Worm (Caenorhabditis elegans): Measurements from ENCODE around the gene T16G1.3.

T16G1.3 gene

DNA sequence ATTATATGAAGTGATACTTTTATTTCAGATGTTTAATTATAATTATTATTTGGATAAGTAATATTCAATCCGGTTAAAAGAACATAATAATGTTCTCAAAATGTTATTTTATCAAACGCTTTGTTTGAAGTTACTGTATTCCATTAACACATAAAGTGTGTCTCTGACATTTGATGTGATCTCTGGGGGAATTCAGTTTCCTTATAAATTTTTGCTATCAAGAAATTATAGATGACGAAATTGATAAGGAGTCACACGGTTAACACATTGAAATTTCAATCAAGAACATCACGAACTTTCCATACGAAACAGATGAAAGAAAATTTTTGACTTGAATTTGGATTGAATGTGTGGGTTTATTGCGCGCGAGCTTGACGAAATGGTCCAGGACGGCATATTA lies 22.4 kb downstream of the T16G1.3 start:
- TF ChIP-seq ham-2 (GFP tag; optimal IDR thresholded peaks at IDR 0.05) (no peak), nhr-2 (tag; optimal IDR thresholded peaks at IDR 0.05) (no peak), lin-13 (tag; optimal IDR thresholded peaks at IDR 0.05) (no peak), snpc-4 (tag; optimal IDR thresholded peaks at IDR 0.05) (no peak), mep-1 (tag; optimal IDR thresholded peaks at IDR 0.05) (no peak), nhr-237 (tag; optimal IDR thresholded peaks at IDR 0.05) (no peak), flh-1 (GFP tag; optimal IDR thresholded peaks at IDR 0.05) (no peak), mls-2 (tag; optimal IDR thresholded peaks at IDR 0.05) (no peak), ceh-83 (GFP tag; optimal IDR thresholded peaks at IDR 0.05) (no peak), unc-120 (tag; optimal IDR thresholded peaks at IDR 0.05; ENCODE audit: poor library complexity, severe bottlenecking) (no peak), hlh-1 (tag; optimal IDR thresholded peaks at IDR 0.05) (no peak), unc-39 (tag; optimal IDR thresholded peaks at IDR 0.05) (no peak), sptf-1 (tag; optimal IDR thresholded peaks at IDR 0.05) (no peak), drap-1 (GFP tag; optimal IDR thresholded peaks at IDR 0.05) (no peak)

DNA sequence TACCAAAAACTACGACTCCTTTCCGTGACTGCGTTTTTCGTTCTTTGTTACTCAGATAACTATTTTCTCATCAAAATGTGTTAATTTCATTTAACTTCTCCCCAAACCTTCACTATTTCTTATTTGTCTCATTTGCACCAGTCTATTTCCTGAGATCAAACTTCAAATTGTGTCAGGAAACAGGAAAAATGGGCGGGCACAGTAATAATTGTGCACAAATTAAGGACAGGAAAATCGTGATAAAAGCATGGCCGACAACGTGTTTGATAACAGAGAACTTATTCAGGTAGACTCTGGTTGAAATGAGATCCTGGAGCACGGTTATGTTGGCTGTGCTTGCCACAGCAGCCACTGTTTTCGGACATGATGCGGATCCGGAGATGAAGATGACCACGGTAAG lies 24.4 kb downstream of the T16G1.3 start, which contains the start of gene lipl-1:
Gene lipl-1 (plus strand): TSS at position 282 of the 400 bp plus-strand sequence.
- TF ChIP-seq lin-13 (tag; optimal IDR thresholded peaks at IDR 0.05) (no peak), mab-5 (tag; optimal IDR thresholded peaks at IDR 0.05) (no peak), bed-3 (GFP tag; optimal IDR thresholded peaks at IDR 0.05) (no peak), nhr-76 (tag; optimal IDR thresholded peaks at IDR 0.05) (no peak), mep-1 (tag; optimal IDR thresholded peaks at IDR 0.05) (no peak), ztf-11 (tag; optimal IDR thresholded peaks at IDR 0.05) (no peak)

DNA sequence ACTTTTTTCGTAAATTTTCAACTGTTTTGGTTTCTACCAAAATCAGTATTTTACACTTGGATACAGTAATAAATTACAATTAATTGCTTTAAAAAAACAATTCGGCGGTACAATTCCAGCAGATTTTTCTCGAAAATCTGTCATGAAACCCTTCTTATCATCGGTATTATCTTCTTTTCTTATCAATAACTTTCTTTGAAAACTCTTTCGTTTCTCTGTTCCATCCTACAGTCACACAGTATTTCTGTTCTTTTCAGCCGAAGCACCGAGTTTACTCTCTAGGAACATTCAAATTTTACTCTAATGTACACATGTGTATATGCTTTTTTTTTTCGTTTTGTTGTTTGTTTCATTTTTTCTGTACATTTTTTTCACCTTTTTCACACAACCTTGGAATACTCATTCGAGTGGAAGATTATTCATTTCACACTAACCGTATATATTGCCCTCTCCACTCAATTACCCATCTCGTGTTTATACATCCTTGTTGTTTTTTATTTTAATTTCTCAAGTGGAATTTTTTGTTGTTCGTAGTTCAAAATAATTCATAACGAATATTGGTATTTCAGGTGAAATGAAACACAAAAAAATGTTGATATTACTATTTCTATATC lies 34.5 kb downstream of the T16G1.3 start, which contains the start of gene nid-1:
Gene nid-1 (plus strand): TSS at position 564 of the 614 bp plus-strand sequence.
- TF ChIP-seq sem-2 (GFP tag; optimal IDR thresholded peaks at IDR 0.05) (no peak), nhr-237 (tag; optimal IDR thresholded peaks at IDR 0.05) (no peak), nhr-12 (tag; optimal IDR thresholded peaks at IDR 0.05) (no peak), lsy-2 (tag; optimal IDR thresholded peaks at IDR 0.05) (no peak), nhr-76 (tag; optimal IDR thresholded peaks at IDR 0.05) (no peak), mep-1 (tag; optimal IDR thresholded peaks at IDR 0.05) (no peak), cnd-1 (tag; optimal IDR thresholded peaks at IDR 0.05) (no peak), mls-2 (tag; optimal IDR thresholded peaks at IDR 0.05) (no peak), blmp-1 (tag; optimal IDR thresholded peaks at IDR 0.05) (no peak), unc-120 (tag; optimal IDR thresholded peaks at IDR 0.05; ENCODE audit: poor library complexity, severe bottlenecking) (no peak)

DNA sequence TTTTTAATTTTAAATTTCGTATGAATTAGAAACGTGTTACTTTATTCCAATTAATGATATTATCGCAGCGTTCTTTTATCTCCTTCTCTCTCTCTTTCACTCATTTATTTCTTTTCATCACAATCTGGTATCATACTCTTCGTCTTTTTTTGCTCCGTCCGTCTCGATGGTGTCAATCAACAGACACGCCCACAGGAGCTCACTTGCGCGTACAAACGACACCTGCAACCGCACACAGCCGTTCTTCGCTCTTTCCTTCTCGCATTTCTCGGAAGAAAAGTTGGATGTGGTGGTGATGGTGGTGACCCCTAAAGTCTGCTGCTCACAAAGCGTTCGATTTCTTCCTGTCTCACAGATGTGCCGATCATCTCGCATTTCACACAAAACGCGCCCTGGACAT lies 35.5 kb downstream of the T16G1.3 start:
- TF ChIP-seq pha-4 (tag; optimal IDR thresholded peaks at IDR 0.05) (no peak), ceh-83 (GFP tag; optimal IDR thresholded peaks at IDR 0.05) (no peak), hlh-1 (tag; optimal IDR thresholded peaks at IDR 0.05) (peak; percentile 89), nhr-28 (tag; optimal IDR thresholded peaks at IDR 0.05) (no peak), M03D4.4 (tag; optimal IDR thresholded peaks at IDR 0.05) (no peak), sem-2 (GFP tag; optimal IDR thresholded peaks at IDR 0.05) (no peak)

DNA sequence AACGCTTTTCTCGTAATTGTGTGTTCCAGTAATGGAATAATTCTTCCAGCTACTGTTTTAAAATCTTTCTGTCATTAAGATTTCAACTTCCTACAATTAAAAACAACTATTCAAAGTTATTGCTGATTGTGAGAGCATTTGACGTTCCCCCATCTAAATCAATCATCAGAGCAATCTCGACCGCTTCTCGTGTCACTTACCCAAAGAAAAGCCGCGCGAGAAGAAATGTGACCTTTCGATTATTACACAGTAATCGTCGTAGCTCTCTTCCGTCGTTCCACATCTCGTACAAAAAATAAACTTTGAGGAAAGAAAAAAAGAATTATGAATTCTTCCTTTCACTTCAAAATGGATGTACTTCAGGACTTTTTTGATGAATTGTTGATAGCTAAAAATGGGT lies 36.7 kb downstream of the T16G1.3 start:
- TF ChIP-seq unc-62 (GFP tag; optimal IDR thresholded peaks at IDR 0.05) (peak; percentile 79), hlh-1 (tag; optimal IDR thresholded peaks at IDR 0.05) (peak; percentile 43), nhr-2 (tag; optimal IDR thresholded peaks at IDR 0.05) (no peak), drap-1 (GFP tag; optimal IDR thresholded peaks at IDR 0.05) (no peak), sptf-1 (tag; optimal IDR thresholded peaks at IDR 0.05) (no peak)

DNA sequence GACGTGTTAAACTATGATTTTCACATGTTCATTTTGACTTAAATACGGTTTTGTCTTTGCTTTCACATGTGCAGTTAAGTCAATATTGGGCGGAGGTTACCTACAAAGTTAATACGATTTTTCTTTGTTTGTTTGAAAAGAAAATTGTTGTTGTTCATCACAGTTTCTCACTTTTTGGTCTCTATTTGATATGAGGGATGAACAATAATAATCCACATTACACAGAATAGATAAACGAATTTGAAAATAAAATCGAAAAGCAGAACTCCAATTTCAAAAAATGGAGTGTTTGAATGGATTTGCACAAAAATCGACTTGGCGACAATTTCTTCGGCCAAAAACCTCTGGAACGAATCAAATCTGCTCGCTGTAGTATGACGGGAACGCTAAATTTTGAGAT lies 37.4 kb downstream of the T16G1.3 start, which contains the start of gene ttr-29:
Gene ttr-29 (minus strand): TSS at position 101 of the 400 bp plus-strand sequence.
- TF ChIP-seq unc-62 (GFP tag; optimal IDR thresholded peaks at IDR 0.05) (no peak), mls-2 (tag; optimal IDR thresholded peaks at IDR 0.05) (no peak), ceh-43 (GFP tag; optimal IDR thresholded peaks at IDR 0.05) (no peak), flh-1 (GFP tag; optimal IDR thresholded peaks at IDR 0.05) (no peak)

DNA sequence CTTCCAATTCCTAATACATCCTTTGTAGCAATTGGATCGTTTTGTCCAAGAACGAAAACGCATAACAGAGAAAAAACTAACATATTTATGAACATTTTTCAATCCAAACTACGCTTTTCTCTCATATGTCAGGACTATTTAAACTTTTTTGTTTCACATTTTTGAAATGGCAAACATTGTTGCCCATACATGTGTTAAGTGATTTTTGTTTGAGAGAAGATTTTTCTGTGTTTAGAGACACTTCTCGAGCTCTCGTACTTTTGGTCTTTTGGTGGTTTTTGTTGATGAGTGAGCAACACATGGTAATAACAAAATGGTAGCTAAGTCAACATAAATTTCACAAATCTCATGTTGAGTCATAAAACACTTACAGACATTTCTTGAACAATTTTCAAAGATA lies 39.1 kb downstream of the T16G1.3 start, which contains the start of gene ttr-28:
Gene ttr-28 (minus strand): TSS at position 101 of the 400 bp plus-strand sequence.
- no peak for TF ChIP-seq nhr-76 (tag; optimal IDR thresholded peaks at IDR 0.05)
- no peak for TF ChIP-seq cnd-1 (tag; optimal IDR thresholded peaks at IDR 0.05)
- no peak for TF ChIP-seq mep-1 (tag; optimal IDR thresholded peaks at IDR 0.05)
- no peak for TF ChIP-seq pha-4 (tag; optimal IDR thresholded peaks at IDR 0.05)
- TF ChIP-seq sptf-1 (tag; optimal IDR thresholded peaks at IDR 0.05) = no peak
- TF ChIP-seq mab-5 (tag; optimal IDR thresholded peaks at IDR 0.05) = no peak
- TF ChIP-seq ceh-39 (tag; optimal IDR thresholded peaks at IDR 0.05) = no peak
- no peak for TF ChIP-seq bed-3 (GFP tag; optimal IDR thresholded peaks at IDR 0.05)
